Worm (Caenorhabditis elegans) whole organism, midembryonic: ENCODE data around the gene smc-6.

ENCODE experiments used
- T22C8.4 ChIP-seq: fragments of 200-800 bp; sonication (Bioruptor generic); IDR thresholded peaks from 2 replicates; pipeline ENCODE4 v1.3.6; 2022; ENCODE audit warnings: missing genetic modification characterization, missing compliant biosample characterization
- cog-1 ChIP-seq: sonication (generic microtip); optimal IDR thresholded peaks from 2 replicates; lab custom pipeline; 2016; ENCODE audit warnings: missing genetic modification characterization, missing compliant biosample characterization
- flt-1 ChIP-seq: fragments of 200-800 bp; sonication (Bioruptor generic); IDR thresholded peaks from 2 replicates; pipeline ENCODE4 v1.3.6; 2022; ENCODE audit warnings: missing genetic modification characterization, missing compliant biosample characterization
- klf-2 ChIP-seq: fragments of 200-800 bp; sonication (Bioruptor generic); conservative IDR thresholded peaks from 2 replicates; pipeline ENCODE4 v1.3.6; 2022; ENCODE audit warnings: missing genetic modification reagents, missing genetic modification characterization, missing compliant biosample characterization
- med-1 ChIP-seq: sonication (generic microtip); optimal IDR thresholded peaks from 2 replicates; lab custom pipeline; 2017; ENCODE audit warnings: missing genetic modification characterization, mild to moderate bottlenecking, missing compliant biosample characterization, antibody characterized with exemption, missing genetic modification reagents; ENCODE audit not compliant: insufficient read depth
- ref-1 ChIP-seq: fragments of 200-800 bp; sonication (Bioruptor generic); conservative IDR thresholded peaks from 2 replicates; pipeline ENCODE4 v1.3.6; 2022; ENCODE audit warnings: missing genetic modification reagents, missing genetic modification characterization, missing compliant biosample characterization
- tab-1 ChIP-seq: fragments of 200-800 bp; sonication (Bioruptor generic); IDR thresholded peaks from 2 replicates; pipeline ENCODE4 v1.3.6; 2022; ENCODE audit warnings: missing genetic modification characterization, missing compliant biosample characterization
- ztf-23 ChIP-seq: fragments of 200-800 bp; sonication (Bioruptor generic); IDR thresholded peaks from 2 replicates; pipeline ENCODE4 v1.3.6; 2022; ENCODE audit warnings: missing genetic modification reagents, missing genetic modification characterization, missing compliant biosample characterization
- ztf-29 ChIP-seq: fragments of 200-800 bp; sonication (Bioruptor generic); IDR thresholded peaks from 2 replicates; pipeline ENCODE4 v1.3.6; 2022; ENCODE audit warnings: missing genetic modification reagents, missing genetic modification characterization, missing compliant biosample characterization

smc-6 gene

ce11 chrII:11629957-11630356 lies 51.4 kb downstream of the smc-6 start:
- TF ChIP-seq cog-1 (tag; lab: Kevin White, UChicago) (no peak), ztf-23 (GFP tag; lab: Robert Waterston, UW) (no peak), klf-2 (no peak), med-1 (GFP tag; lab: Kevin White, UChicago) (no peak), ref-1 (GFP tag; lab: Robert Waterston, UW) (no peak), T22C8.4 (GFP tag; lab: Robert Waterston, UW) (no peak), flt-1 (GFP tag; lab: Robert Waterston, UW) (no peak), tab-1 (GFP tag; lab: Robert Waterston, UW) (no peak), ztf-29 (GFP tag; lab: Robert Waterston, UW) (no peak)
